Fruit fly (Drosophila melanogaster) whole organism, prepupa: Measurements from ENCODE around the gene U4-U6-60K.

Source experiments
- Blimp-1 ChIP-seq: fragments of 200-800 bp; sonication (Bioruptor generic); optimal IDR thresholded peaks from 3 replicates; lab custom pipeline; 2017; ENCODE audit warnings: missing biosample characterization, missing genetic modification characterization, mild to moderate bottlenecking, moderate library complexity, missing genetic modification reagents
- CG10631 ChIP-seq: fragments of 200-800 bp; sonication (Bioruptor generic); optimal IDR thresholded peaks from 2 replicates; lab custom pipeline; 2016; ENCODE audit warnings: missing biosample characterization, missing genetic modification characterization
- CG10669 ChIP-seq: fragments of 200-800 bp; sonication (Bioruptor generic); optimal IDR thresholded peaks from 3 replicates; lab custom pipeline; 2018; ENCODE audit warnings: missing biosample characterization, mild to moderate bottlenecking, missing genetic modification characterization, moderate library complexity
- CG15336 ChIP-seq: fragments of 200-800 bp; sonication (Bioruptor generic); IDR thresholded peaks from 2 replicates; pipeline ENCODE4 v1.3.6; 2022; ENCODE audit warnings: missing biosample characterization, missing genetic modification characterization
- CG16779 ChIP-seq: fragments of 200-800 bp; sonication (Bioruptor generic); optimal IDR thresholded peaks from 3 replicates; lab custom pipeline; 2017; ENCODE audit warnings: missing biosample characterization, mild to moderate bottlenecking, missing genetic modification characterization
- CG3032 ChIP-seq: fragments of 200-800 bp; optimal IDR thresholded peaks from 2 replicates; lab custom pipeline; 2019; ENCODE audit warnings: missing biosample characterization, mild to moderate bottlenecking, missing genetic modification characterization, moderate library complexity
- CG31627 ChIP-seq: fragments of 200-800 bp; sonication (Bioruptor generic); optimal IDR thresholded peaks from 3 replicates; lab custom pipeline; 2016; ENCODE audit warnings: missing biosample characterization, missing genetic modification characterization
- CG6808 ChIP-seq: fragments of 200-800 bp; sonication (Bioruptor generic); optimal IDR thresholded peaks from 3 replicates; lab custom pipeline; 2017; ENCODE audit warnings: missing biosample characterization, missing genetic modification characterization, mild to moderate bottlenecking, moderate library complexity, missing genetic modification reagents
- CG6854 ChIP-seq: fragments of 200-800 bp; sonication (Bioruptor generic); optimal IDR thresholded peaks from 2 replicates; lab custom pipeline; 2017; ENCODE audit warnings: missing biosample characterization, mild to moderate bottlenecking, missing genetic modification characterization
- CG7368 ChIP-seq: fragments of 200-800 bp; sonication (Bioruptor generic); optimal IDR thresholded peaks from 3 replicates; lab custom pipeline; 2016; ENCODE audit warnings: missing biosample characterization, missing genetic modification characterization
- CG8319 ChIP-seq: fragments of 200-800 bp; sonication (Bioruptor generic); optimal IDR thresholded peaks from 3 replicates; lab custom pipeline; 2016; ENCODE audit warnings: missing biosample characterization, missing genetic modification characterization
- CG8632 ChIP-seq: fragments of 200-800 bp; sonication (Bioruptor generic); optimal IDR thresholded peaks from 3 replicates; lab custom pipeline; 2016; ENCODE audit warnings: missing biosample characterization, missing genetic modification characterization
- CG9139 ChIP-seq: fragments of 200-800 bp; sonication (Bioruptor generic); optimal IDR thresholded peaks from 3 replicates; lab custom pipeline; 2017; ENCODE audit warnings: missing biosample characterization, mild to moderate bottlenecking, missing genetic modification characterization
- Eip75B ChIP-seq: fragments of 200-800 bp; sonication (Bioruptor generic); optimal IDR thresholded peaks from 3 replicates; lab custom pipeline; 2016; ENCODE audit warnings: missing biosample characterization, missing genetic modification characterization
- Eip93F ChIP-seq: fragments of 200-800 bp; sonication (Bioruptor generic); optimal IDR thresholded peaks from 2 replicates; lab custom pipeline; 2016; ENCODE audit warnings: missing biosample characterization, mild to moderate bottlenecking, missing genetic modification characterization
- Ets96B ChIP-seq: fragments of 200-800 bp; optimal IDR thresholded peaks from 2 replicates; lab custom pipeline; 2019; ENCODE audit warnings: missing biosample characterization, mild to moderate bottlenecking, missing genetic modification characterization, moderate library complexity
- Gug ChIP-seq: fragments of 200-800 bp; sonication (Bioruptor generic); IDR thresholded peaks from 2 replicates; pipeline ENCODE4 v1.3.6; 2022; ENCODE audit warnings: missing biosample characterization, missing genetic modification characterization
- Hr38 ChIP-seq: sonication (Bioruptor generic); optimal IDR thresholded peaks from 2 replicates; lab custom pipeline; 2016; ENCODE audit warnings: missing biosample characterization, missing genetic modification characterization
- Hr39 ChIP-seq: fragments of 200-800 bp; sonication (Bioruptor generic); optimal IDR thresholded peaks from 2 replicates; lab custom pipeline; 2016; ENCODE audit warnings: missing biosample characterization, missing genetic modification characterization
- Met ChIP-seq: fragments of 200-800 bp; sonication (Bioruptor generic); optimal IDR thresholded peaks from 3 replicates; lab custom pipeline; 2016; ENCODE audit warnings: missing biosample characterization, missing genetic modification characterization
- OdsH ChIP-seq: fragments of 200-800 bp; sonication (Bioruptor generic); optimal IDR thresholded peaks from 3 replicates; lab custom pipeline; 2016; ENCODE audit warnings: missing biosample characterization, missing genetic modification characterization
- Smox ChIP-seq: fragments of 200-800 bp; sonication (Bioruptor generic); optimal IDR thresholded peaks from 3 replicates; lab custom pipeline; 2016; ENCODE audit warnings: missing biosample characterization, missing genetic modification characterization
- Sox102F ChIP-seq: fragments of 200-800 bp; sonication (Bioruptor generic); optimal IDR thresholded peaks from 2 replicates; lab custom pipeline; 2016; ENCODE audit warnings: missing biosample characterization, mild to moderate bottlenecking, missing genetic modification characterization
- Sox14 ChIP-seq: fragments of 200-800 bp; sonication (Bioruptor generic); optimal IDR thresholded peaks from 3 replicates; lab custom pipeline; 2016; ENCODE audit warnings: missing biosample characterization, missing genetic modification characterization
- dac ChIP-seq: fragments of 200-800 bp; sonication (Bioruptor generic); optimal IDR thresholded peaks from 2 replicates; lab custom pipeline; 2017; ENCODE audit warnings: missing biosample characterization, mild to moderate bottlenecking, missing genetic modification characterization
- eg ChIP-seq: fragments of 200-800 bp; sonication (Bioruptor generic); IDR thresholded peaks from 3 replicates; pipeline ENCODE4 v1.3.6; 2022; ENCODE audit warnings: missing biosample characterization, missing genetic modification characterization
- fd59A ChIP-seq: fragments of 200-800 bp; sonication (Bioruptor generic); optimal IDR thresholded peaks from 2 replicates; lab custom pipeline; 2017; ENCODE audit warnings: missing biosample characterization, mild to moderate bottlenecking, missing genetic modification characterization, missing genetic modification reagents
- fd85E ChIP-seq: fragments of 200-800 bp; sonication (Bioruptor generic); optimal IDR thresholded peaks from 3 replicates; lab custom pipeline; 2016; ENCODE audit warnings: missing biosample characterization, missing genetic modification characterization
- fkh ChIP-seq: fragments of 200-800 bp; sonication (Bioruptor generic); optimal IDR thresholded peaks from 3 replicates; lab custom pipeline; 2017; ENCODE audit warnings: missing biosample characterization, mild to moderate bottlenecking, missing genetic modification characterization, moderate library complexity
- pdm3 ChIP-seq: fragments of 200-800 bp; sonication (Bioruptor generic); optimal IDR thresholded peaks from 3 replicates; lab custom pipeline; 2016; ENCODE audit warnings: missing biosample characterization, missing genetic modification characterization
- spab ChIP-seq: fragments of 200-800 bp; sonication (Bioruptor generic); optimal IDR thresholded peaks from 2 replicates; lab custom pipeline; 2017; ENCODE audit warnings: missing biosample characterization, mild to moderate bottlenecking, missing genetic modification characterization, missing genetic modification reagents
- svp ChIP-seq: fragments of 200-800 bp; sonication (Bioruptor generic); peaks from one replicate; lab custom pipeline; 2016; ENCODE audit warnings: missing biosample characterization, missing genetic modification characterization
- topi ChIP-seq: fragments of 200-800 bp; sonication (Bioruptor generic); optimal IDR thresholded peaks from 3 replicates; lab custom pipeline; 2016; ENCODE audit warnings: missing biosample characterization, missing genetic modification characterization
- vri ChIP-seq: fragments of 200-800 bp; sonication (Bioruptor generic); optimal IDR thresholded peaks from 3 replicates; lab custom pipeline; 2016; ENCODE audit warnings: missing biosample characterization, mild to moderate bottlenecking, missing genetic modification characterization

U4-U6-60K gene

DNA sequence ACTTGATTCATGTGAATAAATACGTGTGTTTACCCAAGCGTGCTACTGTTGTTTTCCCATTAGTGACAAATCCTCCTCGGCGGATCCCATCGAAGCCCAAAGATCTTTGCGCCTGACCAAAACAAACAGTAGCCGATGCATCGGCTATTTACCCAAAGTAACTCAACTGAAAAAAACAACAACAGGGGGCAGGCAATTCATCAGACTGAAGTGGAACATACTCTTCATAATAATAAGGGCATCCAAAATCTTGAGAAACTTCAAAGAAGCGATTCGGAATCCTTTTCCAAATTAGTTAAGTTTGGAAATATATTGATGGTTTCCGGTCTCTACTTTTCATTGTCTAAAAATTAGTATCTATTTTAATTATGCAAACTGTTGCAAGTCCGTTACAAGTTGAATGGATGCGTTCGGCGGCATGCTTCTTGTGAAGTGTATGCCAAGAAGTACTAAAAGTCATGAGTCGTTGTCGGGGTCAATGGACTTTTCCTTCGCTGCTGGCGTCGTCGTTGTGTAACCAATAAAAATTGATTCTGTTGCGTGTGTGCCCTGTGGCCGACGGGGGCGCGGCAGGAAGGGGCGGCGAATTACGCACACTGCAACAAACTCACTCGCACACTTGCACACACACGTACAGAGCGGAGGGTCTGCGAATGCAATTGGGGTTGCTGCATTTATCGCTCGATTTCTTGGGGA is 18.3 kb downstream of the U4-U6-60K start (continued):
- TF ChIP-seq vri (peak; percentile 78), Met (GFP tag; lab: Kevin White, UChicago) (peak; percentile 84), CG6808 (peak; percentile 70), CG6854 (GFP tag; lab: Kevin White, UChicago) (no peak), CG10669 (GFP tag; lab: Kevin White, UChicago) (peak; percentile 78), CG8632 (GFP tag; lab: Kevin White, UChicago) (peak; percentile 55), OdsH (GFP tag; lab: Kevin White, UChicago) (peak; percentile 76), Smox (GFP tag; lab: Kevin White, UChicago) (peak; percentile 76), CG8319 (GFP tag; lab: Kevin White, UChicago) (peak; percentile 56), Sox102F (GFP tag; lab: Kevin White, UChicago) (peak; percentile 82), CG9139 (GFP tag; lab: Kevin White, UChicago) (no peak), Blimp-1 (GFP tag; lab: Kevin White, UChicago) (peak; percentile 61), spab (GFP tag; lab: Kevin White, UChicago) (peak; percentile 63), CG31627 (GFP tag; lab: Kevin White, UChicago) (peak; percentile 84), CG7368 (peak; percentile 67), CG15336 (GFP tag; lab: Robert Waterston, UW) (peak; percentile 23; the same call in 1 of the 2 replicates), dac (no peak), Sox14 (GFP tag; lab: Kevin White, UChicago) (peak; percentile 80), Eip75B (GFP tag; lab: Kevin White, UChicago) (peak; percentile 67), fd59A (GFP tag; lab: Kevin White, UChicago) (peak; percentile 66), Eip93F (GFP tag; lab: Kevin White, UChicago) (peak; percentile 41), pdm3 (peak; percentile 77), Ets96B (peak; percentile 71), Gug (GFP tag; lab: Robert Waterston, UW) (no peak), Hr39 (GFP tag; lab: Kevin White, UChicago) (peak; percentile 83), CG10631 (GFP tag; lab: Kevin White, UChicago) (peak; percentile 44), fd85E (GFP tag; lab: Kevin White, UChicago) (no peak)
- TF ChIP-seq, all 60 proteins: peak for 50

DNA sequence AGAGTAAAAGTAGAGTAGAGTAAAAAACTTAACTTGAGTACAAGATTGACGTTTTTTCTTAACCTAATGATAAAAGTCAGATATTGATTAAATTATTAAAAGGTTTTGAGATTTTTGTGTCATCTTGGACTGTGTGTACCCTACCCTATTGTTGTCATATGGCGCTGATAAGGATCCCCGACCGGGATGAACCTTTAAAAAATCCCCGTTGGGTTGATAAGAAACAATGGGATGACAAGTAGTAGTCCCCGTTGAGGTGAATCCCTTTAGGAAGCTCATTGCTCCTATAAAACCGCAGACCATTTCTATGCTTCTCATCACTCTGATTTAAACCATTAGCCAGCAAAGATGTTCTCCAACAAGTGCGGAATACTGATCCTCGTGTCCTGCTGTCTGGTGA is 19.2 kb downstream of the U4-U6-60K start, which contains the start of gene edin:
Gene edin, plus strand, starts transcription at position 340 of the 400 bp plus-strand sequence.
- TF ChIP-seq spab (GFP tag; lab: Kevin White, UChicago): no peak
- TF ChIP-seq svp (GFP tag; lab: Kevin White, UChicago): peak; percentile 84

DNA sequence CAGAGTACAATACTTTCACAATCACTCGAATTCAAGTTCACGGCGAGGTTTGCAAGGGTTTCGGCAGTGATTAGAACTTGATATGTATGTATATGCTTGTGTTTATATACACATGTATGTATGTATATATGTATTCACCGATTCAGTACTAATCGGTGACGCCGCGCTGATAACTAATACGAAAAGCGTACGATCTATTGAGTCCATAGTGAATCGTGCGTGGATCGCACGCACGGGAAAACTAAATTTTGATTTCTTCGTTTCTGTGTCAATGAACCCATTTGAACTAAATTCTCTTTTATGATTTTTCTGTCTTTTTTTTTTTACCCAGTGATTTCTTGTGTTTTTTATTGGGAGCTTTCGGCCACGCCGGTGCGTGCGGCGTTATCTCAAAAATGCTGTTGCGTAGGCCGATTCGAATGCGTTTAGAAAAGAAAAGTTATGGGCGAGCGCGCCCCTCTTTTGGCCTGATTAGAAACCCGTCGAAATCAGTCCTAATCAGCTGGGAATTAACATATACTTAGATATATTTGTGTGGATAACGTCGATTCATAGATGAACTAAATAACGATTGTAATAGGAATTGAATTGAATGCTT is 19.8 kb downstream of the U4-U6-60K start:
- peak; percentile 12 for TF ChIP-seq fkh
- TF ChIP-seq Eip93F (GFP tag; lab: Kevin White, UChicago): no peak
- no peak for TF ChIP-seq CG6808
- TF ChIP-seq CG9139 (GFP tag; lab: Kevin White, UChicago): no peak
- no peak for TF ChIP-seq CG3032 (tag; lab: Kevin White, UChicago)
- TF ChIP-seq topi (GFP tag; lab: Kevin White, UChicago): no peak
- no peak for TF ChIP-seq Blimp-1 (GFP tag; lab: Kevin White, UChicago)
- TF ChIP-seq fd59A (GFP tag; lab: Kevin White, UChicago): no peak
- TF ChIP-seq vri: peak; percentile 6
- TF ChIP-seq, all 60 proteins: peak for 2

DNA sequence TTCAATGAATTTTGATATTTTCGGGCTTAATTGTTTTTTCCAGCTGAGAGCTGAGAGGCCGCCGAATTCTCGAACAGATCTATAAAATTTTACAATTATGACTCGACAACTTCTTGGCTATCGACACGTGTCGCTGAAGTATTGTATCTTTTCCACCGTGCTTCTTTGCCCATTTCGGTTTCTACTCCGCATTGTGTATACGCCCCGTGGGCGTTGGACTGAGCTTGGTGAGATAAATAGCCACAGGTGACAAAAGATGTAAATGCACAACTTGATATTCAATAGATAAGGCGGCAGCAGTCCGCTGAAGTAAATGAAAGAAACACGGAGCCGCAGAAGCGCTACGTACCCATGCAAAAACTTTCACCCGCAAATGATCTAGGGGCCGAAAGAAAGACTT is 20.5 kb downstream of the U4-U6-60K start:
- TF ChIP-seq Hr38 (GFP tag; lab: Kevin White, UChicago) (no peak), vri (no peak), eg (GFP tag; lab: Robert Waterston, UW) (peak; percentile 10; the same call in 1 of the 3 replicates), CG16779 (tag; lab: Kevin White, UChicago) (no peak)
